Worm (Caenorhabditis elegans) whole organism, midembryonic: Measurements from ENCODE around the gene top-2.

Experiments
- T22C8.4 ChIP-seq: fragments of 200-800 bp; sonication (Bioruptor generic); IDR thresholded peaks from 2 replicates; pipeline ENCODE4 v1.3.6; 2022; ENCODE audit warnings: missing genetic modification characterization, missing compliant biosample characterization
- cog-1 ChIP-seq: sonication (generic microtip); optimal IDR thresholded peaks from 2 replicates; lab custom pipeline; 2016; ENCODE audit warnings: missing genetic modification characterization, missing compliant biosample characterization
- flt-1 ChIP-seq: fragments of 200-800 bp; sonication (Bioruptor generic); IDR thresholded peaks from 2 replicates; pipeline ENCODE4 v1.3.6; 2022; ENCODE audit warnings: missing genetic modification characterization, missing compliant biosample characterization
- klf-2 ChIP-seq: fragments of 200-800 bp; sonication (Bioruptor generic); conservative IDR thresholded peaks from 2 replicates; pipeline ENCODE4 v1.3.6; 2022; ENCODE audit warnings: missing genetic modification reagents, missing genetic modification characterization, missing compliant biosample characterization
- med-1 ChIP-seq: sonication (generic microtip); optimal IDR thresholded peaks from 2 replicates; lab custom pipeline; 2017; ENCODE audit warnings: missing genetic modification characterization, mild to moderate bottlenecking, missing compliant biosample characterization, antibody characterized with exemption, missing genetic modification reagents; ENCODE audit not compliant: insufficient read depth
- ref-1 ChIP-seq: fragments of 200-800 bp; sonication (Bioruptor generic); conservative IDR thresholded peaks from 2 replicates; pipeline ENCODE4 v1.3.6; 2022; ENCODE audit warnings: missing genetic modification reagents, missing genetic modification characterization, missing compliant biosample characterization
- tab-1 ChIP-seq: fragments of 200-800 bp; sonication (Bioruptor generic); IDR thresholded peaks from 2 replicates; pipeline ENCODE4 v1.3.6; 2022; ENCODE audit warnings: missing genetic modification characterization, missing compliant biosample characterization
- ztf-29 ChIP-seq: fragments of 200-800 bp; sonication (Bioruptor generic); IDR thresholded peaks from 2 replicates; pipeline ENCODE4 v1.3.6; 2022; ENCODE audit warnings: missing genetic modification reagents, missing genetic modification characterization, missing compliant biosample characterization

DNA sequence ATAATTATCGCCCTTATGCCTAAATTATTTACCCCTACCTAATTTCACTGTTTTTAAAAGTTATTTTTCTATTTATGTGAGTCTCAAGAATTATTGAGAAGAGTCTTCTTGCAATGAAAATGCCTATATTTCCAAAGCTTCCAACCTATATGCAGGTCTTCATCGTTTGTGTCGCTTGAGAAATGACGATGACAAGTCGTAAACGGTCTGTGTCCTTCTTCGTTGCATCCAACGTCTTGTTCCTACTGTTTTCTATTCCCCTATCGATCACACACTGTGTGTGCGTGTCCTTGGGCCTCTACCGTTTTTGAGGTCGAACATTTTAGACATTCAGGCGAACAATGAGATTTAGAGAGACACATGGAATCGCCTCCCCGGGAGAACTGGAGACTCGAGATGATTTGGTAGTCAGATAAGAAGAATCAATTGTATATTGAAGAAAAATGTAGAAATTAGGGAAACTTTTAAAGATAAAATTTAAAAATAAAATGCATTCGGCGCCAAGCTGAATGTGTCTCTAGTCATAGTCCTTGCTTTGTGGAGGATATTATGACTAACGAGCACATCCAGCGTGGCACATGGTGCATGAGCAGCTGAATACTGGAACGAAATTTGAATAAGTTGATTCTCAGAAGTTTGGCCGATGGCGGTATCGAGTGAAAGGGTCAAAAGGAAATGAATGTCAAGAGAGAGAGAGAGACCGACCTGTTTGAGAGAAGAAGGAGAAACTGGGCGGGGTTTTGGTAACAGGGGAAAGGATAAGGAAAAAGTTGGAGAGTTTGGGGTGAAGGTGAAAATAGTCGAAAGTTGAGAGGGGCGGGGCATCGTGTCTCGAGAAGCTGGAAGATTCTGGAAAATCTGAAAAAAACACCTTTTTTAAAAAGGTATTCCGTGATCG lies 5.8 kb downstream of the top-2 start:
- TF ChIP-seq flt-1 (GFP tag; lab: Robert Waterston, UW), result no peak
- TF ChIP-seq T22C8.4 (GFP tag; lab: Robert Waterston, UW), result no peak
- TF ChIP-seq ref-1 (GFP tag; lab: Robert Waterston, UW), result no peak
- TF ChIP-seq tab-1 (GFP tag; lab: Robert Waterston, UW), result no peak
- TF ChIP-seq med-1 (GFP tag; lab: Kevin White, UChicago), result no peak
- no peak for TF ChIP-seq klf-2
- TF ChIP-seq cog-1 (tag; lab: Kevin White, UChicago), result no peak
- TF ChIP-seq ztf-29 (GFP tag; lab: Robert Waterston, UW), result no peak
